Worm (Caenorhabditis elegans) whole organism, mixed stage, embryonic: ENCODE measurements around the gene prx-10.

ENCODE experiments used
- M03D4.4 ChIP-seq: sonication (generic microtip); optimal IDR thresholded peaks from 2 replicates; lab custom pipeline; 2017; ENCODE audit warnings: mild to moderate bottlenecking, missing genetic modification characterization, missing compliant biosample characterization
- blmp-1 ChIP-seq: fragments of 150-350 bp; optimal IDR thresholded peaks from 2 replicates; lab custom pipeline; 2014; ENCODE audit warnings: missing biosample characterization, missing genetic modification characterization
- cnd-1 ChIP-seq: fragments of 200-800 bp; sonication (Bioruptor generic); optimal IDR thresholded peaks from 2 replicates; lab custom pipeline; 2018; ENCODE audit warnings: mild to moderate bottlenecking, missing genetic modification characterization, missing compliant biosample characterization
- elt-1 ChIP-seq: sonication (generic microtip); optimal IDR thresholded peaks from 2 replicates; lab custom pipeline; 2017; ENCODE audit warnings: missing genetic modification characterization, mild to moderate bottlenecking, missing compliant biosample characterization, antibody characterized with exemption, moderate library complexity, borderline replicate concordance; ENCODE audit not compliant: insufficient read depth
- elt-3 ChIP-seq: fragments of 150-350 bp; optimal IDR thresholded peaks from 2 replicates; lab custom pipeline; 2014; ENCODE audit warnings: missing biosample characterization, missing genetic modification characterization
- lin-13 ChIP-seq: fragments of 150-350 bp; optimal IDR thresholded peaks from 2 replicates; lab custom pipeline; 2014; ENCODE audit warnings: missing biosample characterization, missing genetic modification characterization
- lsy-2 ChIP-seq: fragments of 150-350 bp; optimal IDR thresholded peaks from 2 replicates; lab custom pipeline; 2014; ENCODE audit warnings: missing biosample characterization, missing genetic modification characterization
- mep-1 ChIP-seq: fragments of 150-350 bp; optimal IDR thresholded peaks from 2 replicates; lab custom pipeline; 2017; ENCODE audit warnings: missing biosample characterization, missing genetic modification reagents, missing genetic modification characterization, inconsistent platforms
- nhr-12 ChIP-seq: fragments of 150-350 bp; optimal IDR thresholded peaks from 2 replicates; lab custom pipeline; 2014; ENCODE audit warnings: missing biosample characterization, missing genetic modification characterization
- nhr-28 ChIP-seq: fragments of 150-350 bp; optimal IDR thresholded peaks from 2 replicates; lab custom pipeline; 2014; ENCODE audit warnings: missing biosample characterization, missing genetic modification characterization
- nhr-76 ChIP-seq: sonication (generic microtip); optimal IDR thresholded peaks from 2 replicates; lab custom pipeline; 2017; ENCODE audit warnings: missing biosample characterization, missing genetic modification characterization
- pha-4 ChIP-seq: fragments of 150-350 bp; optimal IDR thresholded peaks from 2 replicates; lab custom pipeline; 2018; ENCODE audit warnings: missing biosample characterization, missing genetic modification reagents, missing genetic modification characterization
- ztf-11 ChIP-seq: fragments of 150-350 bp; optimal IDR thresholded peaks from 2 replicates; lab custom pipeline; 2014; ENCODE audit warnings: missing biosample characterization, missing genetic modification characterization

ce11 chrIII:5264813-5265212 lies 28.6 kb downstream of the prx-10 start, which contains the start of gene gro-1:
- no peak for TF ChIP-seq nhr-28 (tag; lab: Kevin White, UChicago)
- no peak for TF ChIP-seq ztf-11 (tag; lab: Kevin White, UChicago)
- no peak for TF ChIP-seq mep-1 (tag; lab: Kevin White, UChicago)
- no peak for TF ChIP-seq nhr-76 (tag; lab: Kevin White, UChicago)
- no peak for TF ChIP-seq nhr-12 (tag; lab: Kevin White, UChicago)
- no peak for TF ChIP-seq cnd-1 (tag; lab: Kevin White, UChicago)
- no peak for TF ChIP-seq elt-3 (tag; lab: Kevin White, UChicago)
- no peak for TF ChIP-seq M03D4.4 (tag; lab: Kevin White, UChicago)
- no peak for TF ChIP-seq lsy-2
- no peak for TF ChIP-seq elt-1 (tag; lab: Kevin White, UChicago)
- TF ChIP-seq blmp-1 (tag; lab: Kevin White, UChicago): no peak
- TF ChIP-seq lin-13 (tag; lab: Kevin White, UChicago): no peak
- no peak for TF ChIP-seq pha-4 (tag; lab: Kevin White, UChicago)
